Worm (Caenorhabditis elegans) whole organism, late embryonic: Measurements from ENCODE around the gene tbc-12.

Source experiments
- ahr-1 ChIP-seq: sonication (generic microtip); optimal IDR thresholded peaks from 2 replicates; lab custom pipeline; 2016; ENCODE audit warnings: missing genetic modification characterization, missing compliant biosample characterization
- pag-3 ChIP-seq: sonication (generic microtip); optimal IDR thresholded peaks from 2 replicates; lab custom pipeline; 2016; ENCODE audit warnings: missing compliant biosample characterization, missing genetic modification characterization, borderline replicate concordance

ce11 chrX:2483078-2483477 lies 49.2 kb downstream of the tbc-12 start, which contains the start of gene K02E10.4:
- TF ChIP-seq pag-3 (tag; lab: Kevin White, UChicago), result no peak
- no peak for TF ChIP-seq ahr-1 (tag; lab: Kevin White, UChicago)
